Worm (Caenorhabditis elegans) whole organism, L2 larva: ENCODE data around the gene B0244.4.

Experiments
- ZK546.5 ChIP-seq: sonication (generic microtip); optimal IDR thresholded peaks from 2 replicates; lab custom pipeline; 2017; ENCODE audit warnings: missing biosample characterization, missing genetic modification characterization
- alr-1 ChIP-seq: fragments of 150-350 bp; optimal IDR thresholded peaks from 2 replicates; lab custom pipeline; 2014; ENCODE audit warnings: missing biosample characterization, missing genetic modification characterization
- aly-2 ChIP-seq: fragments of 150-350 bp; optimal IDR thresholded peaks from 2 replicates; lab custom pipeline; 2014; ENCODE audit warnings: missing biosample characterization, missing genetic modification characterization
- ama-1 ChIP-seq: fragments of 150-350 bp; optimal IDR thresholded peaks from 2 replicates; lab custom pipeline; 2018; ENCODE audit warnings: inconsistent platforms
- ceh-82 ChIP-seq: fragments of 150-350 bp; optimal IDR thresholded peaks from 2 replicates; lab custom pipeline; 2014; ENCODE audit warnings: missing biosample characterization, missing genetic modification characterization
- dmd-4 ChIP-seq: sonication (generic microtip); optimal IDR thresholded peaks from 2 replicates; lab custom pipeline; 2017; ENCODE audit warnings: missing biosample characterization, missing genetic modification characterization
- fos-1 ChIP-seq: fragments of 150-350 bp; optimal IDR thresholded peaks from 2 replicates; lab custom pipeline; 2014; ENCODE audit warnings: missing biosample characterization, missing genetic modification characterization
- lin-13 ChIP-seq: fragments of 150-350 bp; optimal IDR thresholded peaks from 2 replicates; lab custom pipeline; 2014; ENCODE audit warnings: missing biosample characterization, missing genetic modification reagents, missing genetic modification characterization
- nhr-6 ChIP-seq: fragments of 150-350 bp; optimal IDR thresholded peaks from 2 replicates; lab custom pipeline; 2014; ENCODE audit warnings: missing biosample characterization, missing genetic modification characterization
- nhr-77 ChIP-seq: fragments of 150-350 bp; optimal IDR thresholded peaks from 2 replicates; lab custom pipeline; 2014; ENCODE audit warnings: missing biosample characterization, missing genetic modification characterization
- peb-1 ChIP-seq: fragments of 150-350 bp; optimal IDR thresholded peaks from 2 replicates; lab custom pipeline; 2014; ENCODE audit warnings: missing biosample characterization, missing genetic modification characterization
- snpc-4 ChIP-seq: fragments of 150-350 bp; optimal IDR thresholded peaks from 2 replicates; lab custom pipeline; 2014; ENCODE audit warnings: missing biosample characterization, missing genetic modification characterization
- unc-62 ChIP-seq: fragments of 150-350 bp; optimal IDR thresholded peaks from 2 replicates; lab custom pipeline; 2014; ENCODE audit warnings: missing biosample characterization, missing genetic modification reagents, missing genetic modification characterization

DNA sequence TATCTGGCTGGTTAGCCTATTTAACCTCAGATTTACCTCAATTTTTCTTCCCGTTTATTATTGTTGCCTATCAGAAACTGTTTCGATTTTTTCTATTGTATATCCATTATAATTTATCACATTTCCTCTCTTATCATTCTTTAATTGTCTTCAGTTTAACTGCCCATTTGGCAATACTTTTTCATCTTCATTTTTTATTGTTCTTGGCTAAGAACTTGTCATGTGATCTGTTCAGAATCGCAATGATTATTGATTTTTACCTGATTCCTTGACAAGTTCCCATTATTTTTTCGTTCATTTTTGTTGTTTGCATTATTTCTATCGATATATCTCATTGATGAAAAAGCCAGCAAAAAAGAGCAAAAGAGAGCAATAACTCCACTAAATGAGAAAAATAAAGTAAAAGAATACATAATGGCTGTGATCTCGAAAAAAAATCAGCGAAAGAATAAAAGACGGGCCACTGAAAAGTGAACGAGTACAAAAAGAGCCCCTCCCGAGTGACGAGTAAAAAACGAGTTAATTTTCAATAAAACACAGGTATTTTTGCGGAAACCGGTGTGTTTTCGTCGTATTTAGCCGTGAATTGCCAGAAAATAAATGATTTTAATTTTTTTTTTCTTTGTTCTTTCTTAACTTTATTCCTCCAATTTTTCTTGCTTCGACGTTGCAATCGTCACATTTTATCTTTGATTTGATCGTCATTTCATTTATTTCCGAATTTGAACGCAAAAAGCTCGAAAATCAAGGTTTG is 32.9 kb upstream of the B0244.4 start, which contains the start of gene arf-1:
- TF ChIP-seq ZK546.5 (tag; lab: Kevin White, UChicago): no peak
- TF ChIP-seq alr-1: no peak
- TF ChIP-seq nhr-6 (tag; lab: Kevin White, UChicago): no peak
- TF ChIP-seq unc-62 (GFP tag; lab: Kevin White, UChicago): no peak
- no peak for TF ChIP-seq fos-1
- no peak for TF ChIP-seq ama-1 (lab: Kevin White, UChicago)
- no peak for TF ChIP-seq peb-1 (tag; lab: Kevin White, UChicago)
- TF ChIP-seq snpc-4 (tag; lab: Kevin White, UChicago): no peak
- no peak for TF ChIP-seq aly-2 (tag; lab: Kevin White, UChicago)
- no peak for TF ChIP-seq lin-13 (GFP tag; lab: Kevin White, UChicago)
- TF ChIP-seq ceh-82 (tag; lab: Kevin White, UChicago): no peak
- TF ChIP-seq dmd-4: no peak
- TF ChIP-seq nhr-77 (tag; lab: Kevin White, UChicago): no peak
